Worm (Caenorhabditis elegans): ENCODE measurements around the gene K10D6.4.
A peak's percentile ranks its signal among the peaks of the same experiment; 100 is the strongest.
"Not testable (repeated sequence)": the region's sequence is repeated elsewhere in the genome, so short reads cannot be mapped to it uniquely, and the experiment has no call there.

The K10D6.4 gene

DNA sequence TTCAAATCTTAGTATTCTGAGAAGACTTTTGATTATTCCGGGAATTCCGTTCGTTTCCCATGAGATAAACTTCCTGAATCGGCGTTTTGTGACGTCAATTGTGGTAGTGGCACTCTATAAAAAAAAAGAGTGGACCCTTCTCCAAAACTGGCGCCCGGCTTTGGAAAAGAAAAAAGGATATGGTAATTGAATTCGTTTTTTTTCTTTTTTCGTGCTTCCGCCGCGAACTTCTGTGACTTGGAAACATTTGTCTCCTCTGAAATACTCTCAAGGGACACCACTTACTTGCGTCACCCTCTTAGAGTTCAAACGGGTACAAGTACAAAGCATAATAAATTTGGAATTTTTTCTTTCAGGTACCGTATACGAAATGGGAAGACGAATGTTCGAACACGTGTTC lies 29.1 kb upstream of the K10D6.4 start:
- TF ChIP-seq sma-9 (GFP tag; optimal IDR thresholded peaks at IDR 0.05) (peak; percentile 36), sma-9 (tag; optimal IDR thresholded peaks at IDR 0.05) (no peak), zag-1 (tag; optimal IDR thresholded peaks at IDR 0.05) (no peak), nhr-6 (tag; optimal IDR thresholded peaks at IDR 0.05) (no peak), nhr-21 (tag; optimal IDR thresholded peaks at IDR 0.05) (no peak), F13H6.1 (tag; optimal IDR thresholded peaks at IDR 0.05) (peak; percentile 2), elt-3 (tag; optimal IDR thresholded peaks at IDR 0.05) (no peak), ztf-11 (tag; optimal IDR thresholded peaks at IDR 0.05) (no peak)

DNA sequence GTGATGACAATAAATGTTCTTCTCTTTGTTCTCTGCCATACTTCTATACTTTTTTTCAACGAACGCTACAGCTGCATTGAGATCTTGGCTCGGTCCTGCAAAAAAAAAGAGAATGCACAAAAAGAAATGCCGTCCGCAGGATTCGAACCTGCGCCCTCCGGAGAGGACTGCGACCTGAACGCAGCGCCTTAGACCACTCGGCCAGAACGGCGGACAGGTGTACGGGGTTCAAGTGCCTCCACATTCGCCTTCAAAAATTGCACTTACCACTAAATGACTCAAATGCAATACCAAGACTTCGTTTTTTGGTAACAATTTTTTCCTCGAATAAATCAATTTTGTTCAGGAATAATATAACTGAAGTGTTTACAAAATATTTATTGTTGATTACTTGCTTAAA lies 27.1 kb upstream of the K10D6.4 start:
- TF ChIP-seq blmp-1 (tag; optimal IDR thresholded peaks at IDR 0.05; ENCODE audit: insufficient read depth) (no peak), crh-2 (tag; optimal IDR thresholded peaks at IDR 0.05) (peak; percentile 8), snpc-4 (tag; optimal IDR thresholded peaks at IDR 0.05) (peak; percentile 95), ztf-11 (tag; optimal IDR thresholded peaks at IDR 0.05) (no peak), ztf-4 (tag; optimal IDR thresholded peaks at IDR 0.05) (no peak), Y55F3AM.14 (GFP tag; optimal IDR thresholded peaks at IDR 0.05) (peak; percentile 47), mbf-1 (tag; optimal IDR thresholded peaks at IDR 0.05) (no peak), peb-1 (tag; optimal IDR thresholded peaks at IDR 0.05) (no peak), nhr-129 (tag; optimal IDR thresholded peaks at IDR 0.05) (peak; percentile 26), lsy-2 (tag; optimal IDR thresholded peaks at IDR 0.05) (peak in 1 of 2 experiments; percentile 25), sma-9 (GFP tag; optimal IDR thresholded peaks at IDR 0.05) (peak; percentile 52), sma-9 (tag; optimal IDR thresholded peaks at IDR 0.05) (no peak)

DNA sequence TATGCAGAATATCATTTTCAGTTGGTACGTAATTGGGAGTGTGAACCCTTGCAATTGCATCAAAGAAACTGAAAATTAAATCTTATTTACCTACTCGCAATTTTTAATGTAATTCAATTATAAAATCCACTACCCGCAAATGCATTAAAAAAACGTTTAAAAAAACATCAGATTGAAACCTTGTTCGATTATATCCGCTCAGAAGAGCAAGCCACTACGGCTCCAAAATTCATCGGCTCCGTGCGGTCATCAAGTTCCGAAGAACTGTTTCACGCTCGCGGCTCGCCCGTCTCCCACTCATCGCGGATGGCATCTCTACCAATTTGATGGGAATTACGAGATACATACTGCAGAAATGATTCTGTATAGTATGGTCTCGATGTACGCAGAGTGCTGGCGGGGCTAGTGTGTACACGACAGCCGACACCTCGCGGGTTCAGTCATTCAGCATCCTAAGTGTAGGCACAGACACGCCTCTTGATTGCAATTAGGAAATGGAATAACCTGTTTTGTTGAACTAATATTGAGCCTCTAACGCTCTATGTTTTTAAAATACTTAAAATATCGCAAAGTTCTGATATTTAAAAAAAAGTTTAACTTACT lies 26.3 kb upstream of the K10D6.4 start:
- peak; percentile 82 for TF ChIP-seq sma-9 (GFP tag; optimal IDR thresholded peaks at IDR 0.05)
- TF ChIP-seq sma-9 (tag; optimal IDR thresholded peaks at IDR 0.05): not testable (repeated sequence)
- TF ChIP-seq snpc-4 (tag; optimal IDR thresholded peaks at IDR 0.05): peak; percentile 94
- TF ChIP-seq sma-3 (GFP tag; optimal IDR thresholded peaks at IDR 0.05): peak; percentile 56
- peak; percentile 18 for TF ChIP-seq crh-2 (tag; optimal IDR thresholded peaks at IDR 0.05)
- peak; percentile 5 for TF ChIP-seq fos-1 (tag; optimal IDR thresholded peaks at IDR 0.05)

DNA sequence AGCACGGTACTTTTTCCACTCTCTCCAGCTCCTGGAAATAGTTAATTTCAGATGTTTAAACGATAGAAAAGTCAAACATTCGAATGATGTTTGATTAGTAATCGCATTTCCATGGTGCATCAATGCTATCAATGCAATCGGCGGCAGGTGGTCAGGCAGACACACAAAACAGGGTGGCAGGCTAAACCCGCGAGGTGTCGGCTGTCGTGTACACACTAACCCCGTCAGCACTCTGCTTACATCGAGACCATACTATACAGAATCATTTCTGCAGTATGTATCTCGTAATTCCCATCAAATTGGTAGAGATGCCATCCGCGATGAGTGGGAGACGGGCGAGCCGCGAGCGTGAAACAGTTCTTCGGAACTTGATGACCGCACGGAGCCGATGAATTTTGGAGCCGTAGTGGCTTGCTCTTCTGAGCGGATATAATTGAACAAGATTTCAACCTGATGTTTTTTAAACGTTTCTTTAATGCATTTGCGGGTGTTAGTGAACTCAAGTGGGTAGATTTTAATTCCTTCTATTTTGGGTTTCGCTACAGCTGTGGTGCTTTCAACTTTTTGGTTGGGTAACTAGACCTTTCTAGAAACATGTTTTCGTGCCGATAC lies 24.9 kb upstream of the K10D6.4 start:
- TF ChIP-seq sma-9 (GFP tag; optimal IDR thresholded peaks at IDR 0.05): peak; percentile 87
- TF ChIP-seq sma-9 (tag; optimal IDR thresholded peaks at IDR 0.05): not testable (repeated sequence)
- TF ChIP-seq snpc-4 (tag; optimal IDR thresholded peaks at IDR 0.05): peak; percentile 96
- TF ChIP-seq gmeb-1 (tag; optimal IDR thresholded peaks at IDR 0.05): peak; percentile 33
- peak; percentile 45 for TF ChIP-seq fos-1 (tag; optimal IDR thresholded peaks at IDR 0.05)
- peak; percentile 24 for TF ChIP-seq crh-2 (tag; optimal IDR thresholded peaks at IDR 0.05)
- peak; percentile 29 for TF ChIP-seq nhr-129 (tag; optimal IDR thresholded peaks at IDR 0.05)
- TF ChIP-seq mdl-1 (tag; optimal IDR thresholded peaks at IDR 0.05): peak in 1 of 2 experiments; percentile 23
- peak; percentile 59 for TF ChIP-seq nhr-21 (tag; optimal IDR thresholded peaks at IDR 0.05)
- TF ChIP-seq lin-13 (GFP tag; optimal IDR thresholded peaks at IDR 0.05): peak; percentile 21
- TF ChIP-seq sma-3 (GFP tag; optimal IDR thresholded peaks at IDR 0.05): peak; percentile 69
- peak; percentile 65 for TF ChIP-seq F13H6.1 (tag; optimal IDR thresholded peaks at IDR 0.05)

DNA sequence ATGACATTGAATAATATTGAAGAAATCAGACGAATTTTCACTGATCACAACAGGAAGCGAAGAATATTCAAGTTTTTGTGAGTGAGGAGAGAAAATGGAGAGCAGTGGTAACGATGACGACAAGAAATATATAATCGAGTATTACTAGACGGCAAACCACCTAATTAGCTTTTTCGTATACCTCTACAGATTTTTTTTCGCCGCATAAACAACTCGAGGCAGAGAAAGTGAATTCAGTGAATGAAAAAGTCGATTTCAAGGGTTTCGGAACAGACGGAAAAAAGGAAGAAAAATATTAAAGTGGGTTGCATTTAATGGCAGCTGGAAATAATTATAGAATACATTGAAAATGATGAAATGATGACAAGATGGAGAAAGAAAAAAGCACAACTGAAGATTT lies 24.1 kb upstream of the K10D6.4 start, which contains the start of gene gpa-1:
Gene gpa-1 (minus strand): TSS at position 101 of the 400 bp plus-strand sequence.
- TF ChIP-seq F13H6.1 (tag; optimal IDR thresholded peaks at IDR 0.05): no peak
- TF ChIP-seq sem-4 (tag; optimal IDR thresholded peaks at IDR 0.05): no peak
- TF ChIP-seq dmd-4 (tag; optimal IDR thresholded peaks at IDR 0.05): no peak
- no peak for TF ChIP-seq nhr-77 (tag; optimal IDR thresholded peaks at IDR 0.05)
- TF ChIP-seq unc-55 (GFP tag; optimal IDR thresholded peaks at IDR 0.05): no peak
- no peak for TF ChIP-seq nhr-25 (tag; optimal IDR thresholded peaks at IDR 0.05)
- TF ChIP-seq sma-9 (GFP tag; optimal IDR thresholded peaks at IDR 0.05): no peak
- TF ChIP-seq sma-9 (tag; optimal IDR thresholded peaks at IDR 0.05): no peak
- no peak for TF ChIP-seq alr-1 (tag; optimal IDR thresholded peaks at IDR 0.05)
- TF ChIP-seq lin-13 (GFP tag; optimal IDR thresholded peaks at IDR 0.05): no peak
- no peak for TF ChIP-seq peb-1 (tag; optimal IDR thresholded peaks at IDR 0.05)
- no peak for TF ChIP-seq C34F6.9 (tag; optimal IDR thresholded peaks at IDR 0.05)
- TF ChIP-seq nhr-21 (tag; optimal IDR thresholded peaks at IDR 0.05): no peak

DNA sequence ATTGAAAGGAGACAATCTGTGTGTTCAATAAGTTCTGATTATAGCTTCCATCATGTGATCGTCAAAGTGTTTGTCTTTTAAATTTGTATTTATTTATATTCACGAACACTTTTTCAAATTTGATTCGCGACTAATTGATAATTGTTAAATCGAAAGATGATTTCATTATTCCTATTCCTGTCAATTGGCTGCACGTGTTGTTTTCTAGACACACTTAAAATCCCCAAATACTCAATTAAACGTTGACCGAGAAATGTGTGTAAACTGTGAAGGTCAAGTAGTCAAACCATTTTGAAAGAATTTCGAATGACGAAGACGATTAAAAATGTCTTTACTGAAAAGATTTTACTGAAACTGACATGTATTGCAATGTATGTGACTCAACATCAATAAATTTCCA lies 20.8 kb upstream of the K10D6.4 start:
- TF ChIP-seq crh-2 (tag; optimal IDR thresholded peaks at IDR 0.05): no peak
- no peak for TF ChIP-seq ZK546.5 (tag; optimal IDR thresholded peaks at IDR 0.05)
- peak; percentile 78 for TF ChIP-seq nhr-25 (tag; optimal IDR thresholded peaks at IDR 0.05)
- TF ChIP-seq ceh-16 (tag; optimal IDR thresholded peaks at IDR 0.05): no peak
- no peak for TF ChIP-seq F13H6.1 (tag; optimal IDR thresholded peaks at IDR 0.05)

Data from whole organism, L2 larva.